Worm (Caenorhabditis elegans): Measurements from ENCODE around the gene spn-4.

DNA sequence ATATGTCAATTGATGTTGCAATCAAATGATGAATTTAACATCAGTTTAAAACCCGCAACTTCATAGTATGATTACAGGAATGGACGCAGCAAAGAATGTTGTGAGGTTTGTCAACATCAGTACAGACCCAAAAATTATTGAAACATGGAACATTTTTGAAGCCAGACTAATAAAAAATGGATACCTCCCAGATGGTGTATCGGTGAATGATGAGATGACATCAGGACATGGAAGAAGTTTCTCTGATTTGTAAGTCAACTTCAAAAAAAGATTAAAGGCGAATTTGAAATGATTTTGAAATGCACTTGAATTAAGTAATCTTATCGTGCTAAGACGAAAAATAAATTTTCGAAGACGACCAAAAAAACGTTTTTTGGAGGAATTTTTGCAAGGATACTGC is 29.2 kb upstream of the spn-4 start:
- TF ChIP-seq dve-1 (tag; optimal IDR thresholded peaks at IDR 0.05), result no peak
- no peak for TF ChIP-seq nfya-1 (tag; optimal IDR thresholded peaks at IDR 0.05)
- TF ChIP-seq ztf-16 (tag; optimal IDR thresholded peaks at IDR 0.05), result no peak
- no peak for TF ChIP-seq nhr-11 (tag; optimal IDR thresholded peaks at IDR 0.05)
